Worm (Caenorhabditis elegans) whole organism, late embryonic: ENCODE results near the gene F21H7.3.

ENCODE experiments used
- C08G9.2 ChIP-seq: sonication (generic microtip); optimal IDR thresholded peaks from 2 replicates; lab custom pipeline; 2016; ENCODE audit warnings: mild to moderate bottlenecking, missing genetic modification characterization, moderate library complexity, missing compliant biosample characterization
- K09A11.1 ChIP-seq: sonication (generic microtip); optimal IDR thresholded peaks from 2 replicates; lab custom pipeline; 2017; ENCODE audit warnings: antibody characterized with exemption, mild to moderate bottlenecking, missing genetic modification characterization, missing compliant biosample characterization; ENCODE audit not compliant: insufficient read depth
- ahr-1 ChIP-seq: sonication (generic microtip); optimal IDR thresholded peaks from 2 replicates; lab custom pipeline; 2016; ENCODE audit warnings: missing genetic modification characterization, missing compliant biosample characterization
- ceh-19 ChIP-seq: fragments of 200-800 bp; sonication (Bioruptor generic); optimal IDR thresholded peaks from 2 replicates; lab custom pipeline; 2018; ENCODE audit warnings: mild to moderate bottlenecking, missing genetic modification characterization, missing compliant biosample characterization
- ceh-30 ChIP-seq: fragments of 150-350 bp; optimal IDR thresholded peaks from 2 replicates; lab custom pipeline; 2014; ENCODE audit warnings: missing biosample characterization, missing genetic modification characterization
- ceh-31 ChIP-seq: sonication (generic microtip); optimal IDR thresholded peaks from 2 replicates; lab custom pipeline; 2016; ENCODE audit warnings: missing genetic modification characterization, missing compliant biosample characterization
- ceh-48 ChIP-seq: sonication (generic microtip); optimal IDR thresholded peaks from 2 replicates; lab custom pipeline; 2016; ENCODE audit warnings: missing genetic modification characterization, inconsistent platforms, missing compliant biosample characterization
- ceh-9 ChIP-seq: sonication (generic microtip); optimal IDR thresholded peaks from 2 replicates; lab custom pipeline; 2016; ENCODE audit warnings: mild to moderate bottlenecking, missing genetic modification characterization, inconsistent platforms, missing compliant biosample characterization
- dmd-4 ChIP-seq: sonication (generic microtip); optimal IDR thresholded peaks from 2 replicates; lab custom pipeline; 2016; ENCODE audit warnings: borderline replicate concordance, missing genetic modification characterization, missing compliant biosample characterization
- ets-4 ChIP-seq: sonication (generic microtip); optimal IDR thresholded peaks from 2 replicates; lab custom pipeline; 2016; ENCODE audit warnings: missing genetic modification characterization, missing compliant biosample characterization
- hlh-15 ChIP-seq: sonication (generic microtip); optimal IDR thresholded peaks from 2 replicates; lab custom pipeline; 2016; ENCODE audit warnings: missing genetic modification characterization, missing compliant biosample characterization
- hlh-30 ChIP-seq: sonication (generic microtip); optimal IDR thresholded peaks from 2 replicates; lab custom pipeline; 2017; ENCODE audit warnings: antibody characterized with exemption, missing genetic modification characterization, missing compliant biosample characterization; ENCODE audit not compliant: insufficient read depth
- hlh-6 ChIP-seq: sonication (generic microtip); optimal IDR thresholded peaks from 2 replicates; lab custom pipeline; 2016; ENCODE audit warnings: missing genotype, missing genetic modification characterization, missing compliant biosample characterization
- lim-6 ChIP-seq: sonication (generic microtip); optimal IDR thresholded peaks from 2 replicates; lab custom pipeline; 2016; ENCODE audit warnings: missing genetic modification characterization, missing compliant biosample characterization
- npax-4 ChIP-seq: sonication (generic microtip); optimal IDR thresholded peaks from 2 replicates; lab custom pipeline; 2016; ENCODE audit warnings: missing genetic modification characterization, missing compliant biosample characterization
- pqm-1 ChIP-seq: sonication (generic microtip); optimal IDR thresholded peaks from 2 replicates; lab custom pipeline; 2016; ENCODE audit warnings: missing genetic modification characterization, missing compliant biosample characterization
- tbx-7 ChIP-seq: sonication (generic microtip); optimal IDR thresholded peaks from 2 replicates; lab custom pipeline; 2016; ENCODE audit warnings: missing genotype, missing genetic modification characterization, missing compliant biosample characterization

F21H7.3 gene

DNA sequence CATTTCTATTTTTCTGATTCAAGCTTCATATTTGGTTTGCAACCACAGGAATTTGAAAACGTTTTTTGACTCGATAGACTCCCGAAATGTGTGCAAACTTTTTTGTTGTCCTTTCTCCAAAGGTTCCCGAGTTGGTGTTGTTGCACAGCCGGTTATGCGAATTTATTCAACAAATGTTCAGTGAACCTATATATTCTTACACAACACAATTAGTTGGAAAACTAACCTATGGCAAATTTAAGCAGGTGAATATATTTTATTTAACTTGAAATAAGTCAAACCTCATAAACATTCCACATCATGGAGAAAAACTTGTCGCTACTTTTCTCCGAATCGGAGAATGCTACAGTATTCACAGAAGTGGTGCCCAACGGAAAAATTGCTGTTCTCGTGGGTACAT, 51.7 kb downstream of the F21H7.3 start, which contains the start of gene srz-14:
srz-14 (plus strand) TSS at position 301 of the 400 bp plus-strand sequence.
- TF ChIP-seq hlh-30 (tag; lab: Kevin White, UChicago) (no peak), ahr-1 (no peak), ceh-31 (tag; lab: Kevin White, UChicago) (no peak), hlh-6 (tag; lab: Kevin White, UChicago) (no peak), K09A11.1 (tag; lab: Kevin White, UChicago) (no peak), pqm-1 (tag; lab: Kevin White, UChicago) (no peak), hlh-15 (tag; lab: Kevin White, UChicago) (no peak), npax-4 (tag; lab: Kevin White, UChicago) (no peak), ets-4 (no peak), ceh-19 (GFP tag; lab: Kevin White, UChicago) (no peak), ceh-48 (tag; lab: Kevin White, UChicago) (no peak), tbx-7 (tag; lab: Kevin White, UChicago) (no peak), lim-6 (tag; lab: Kevin White, UChicago) (no peak), ceh-9 (tag; lab: Kevin White, UChicago) (no peak), ceh-30 (tag; lab: Kevin White, UChicago) (no peak)

- TF ChIP-seq tbx-7 (tag; lab: Kevin White, UChicago): no peak
- TF ChIP-seq C08G9.2 (tag; lab: Kevin White, UChicago): no peak
- no peak for TF ChIP-seq dmd-4 (tag; lab: Kevin White, UChicago)
These were observed 52.1 kb downstream of the F21H7.3 start, which contains the start of gene srh-277 for ce11 chrV:16182918-16183317. Gene srh-277, plus strand, starts transcription at chrV:16183218.
